Worm (Caenorhabditis elegans) whole organism, L3 larva: ENCODE data around the gene ceh-30.

Experiments
- ZK546.5 ChIP-seq: sonication (generic microtip); optimal IDR thresholded peaks from 2 replicates; lab custom pipeline; 2017; ENCODE audit warnings: missing biosample characterization, missing genetic modification characterization
- aly-2 ChIP-seq: fragments of 150-350 bp; optimal IDR thresholded peaks from 2 replicates; lab custom pipeline; 2014; ENCODE audit warnings: missing biosample characterization, missing genetic modification characterization
- ama-1 ChIP-seq: fragments of 150-350 bp; optimal IDR thresholded peaks from 2 replicates; lab custom pipeline; 2018
- ceh-16 ChIP-seq: sonication (generic microtip); optimal IDR thresholded peaks from 2 replicates; lab custom pipeline; 2017; ENCODE audit warnings: missing biosample characterization, missing genetic modification characterization
- ceh-28 ChIP-seq: fragments of 150-350 bp; optimal IDR thresholded peaks from 2 replicates; lab custom pipeline; 2014; ENCODE audit warnings: missing biosample characterization, missing genetic modification reagents, missing genetic modification characterization
- ceh-9 ChIP-seq: sonication (generic microtip); optimal IDR thresholded peaks from 2 replicates; lab custom pipeline; 2018; ENCODE audit warnings: missing biosample characterization, missing genetic modification characterization
- egl-27 ChIP-seq: sonication (generic microtip); optimal IDR thresholded peaks from 4 replicates; lab custom pipeline; 2017; ENCODE audit warnings: missing biosample characterization, missing genetic modification reagents, missing genetic modification characterization
- elt-1 ChIP-seq: fragments of 150-350 bp; optimal IDR thresholded peaks from 2 replicates; lab custom pipeline; 2014; ENCODE audit warnings: missing biosample characterization, missing genetic modification characterization
- elt-2 ChIP-seq: sonication (generic microtip); optimal IDR thresholded peaks from 2 replicates; lab custom pipeline; 2016; ENCODE audit warnings: missing genetic modification reagents, mild to moderate bottlenecking, missing genetic modification characterization, missing compliant biosample characterization
- elt-3 ChIP-seq, 3 experiments: fragments of 150-350 bp in 1 of 3; sonication (generic microtip) in 2 of 3; optimal IDR thresholded peaks; 2 replicates in 2 of 3; 4 replicates in 1 of 3; lab custom pipeline; 2014 to 2017; ENCODE audit warnings: missing biosample characterization in 3 of 3, missing genetic modification characterization in 3 of 3
- eor-1 ChIP-seq, 2 experiments: fragments of 150-350 bp; optimal IDR thresholded peaks; 2 replicates each; lab custom pipeline; 2014 to 2018; ENCODE audit warnings: missing biosample characterization in 2 of 2, missing genetic modification characterization in 2 of 2
- fkh-10 ChIP-seq: sonication (generic microtip); optimal IDR thresholded peaks from 2 replicates; lab custom pipeline; 2017; ENCODE audit warnings: missing biosample characterization, missing genetic modification reagents, missing genetic modification characterization
- fos-1 ChIP-seq: fragments of 150-350 bp; optimal IDR thresholded peaks from 2 replicates; lab custom pipeline; 2014; ENCODE audit warnings: missing biosample characterization, missing genetic modification characterization
- hmg-11 ChIP-seq: sonication (generic microtip); optimal IDR thresholded peaks from 2 replicates; lab custom pipeline; 2016; ENCODE audit warnings: missing genetic modification characterization, missing compliant biosample characterization
- jun-1 ChIP-seq: fragments of 150-350 bp; optimal IDR thresholded peaks from 2 replicates; lab custom pipeline; 2014; ENCODE audit warnings: missing biosample characterization, missing genetic modification reagents, missing genetic modification characterization
- lin-39 ChIP-seq: fragments of 150-350 bp; optimal IDR thresholded peaks from 2 replicates; lab custom pipeline; 2018; ENCODE audit warnings: missing biosample characterization, missing genetic modification reagents, missing genetic modification characterization
- mdl-1 ChIP-seq: fragments of 150-350 bp; optimal IDR thresholded peaks from 2 replicates; lab custom pipeline; 2014; ENCODE audit warnings: missing biosample characterization, missing genetic modification characterization
- mml-1 ChIP-seq: fragments of 150-350 bp; sonication (generic microtip); optimal IDR thresholded peaks from 3 replicates; lab custom pipeline; 2014; ENCODE audit warnings: missing biosample characterization, missing genetic modification characterization
- nfya-1 ChIP-seq: sonication (generic microtip); optimal IDR thresholded peaks from 2 replicates; lab custom pipeline; 2017; ENCODE audit warnings: missing genetic modification characterization, mild to moderate bottlenecking, missing compliant biosample characterization, antibody characterized with exemption, moderate library complexity; ENCODE audit not compliant: insufficient read depth
- nhr-11 ChIP-seq: fragments of 150-350 bp; optimal IDR thresholded peaks from 2 replicates; lab custom pipeline; 2014; ENCODE audit warnings: missing biosample characterization, missing genetic modification characterization
- nhr-23 ChIP-seq: fragments of 150-350 bp; optimal IDR thresholded peaks from 2 replicates; lab custom pipeline; 2014; ENCODE audit warnings: missing biosample characterization, missing genetic modification reagents, missing genetic modification characterization
- nhr-237 ChIP-seq: fragments of 150-350 bp; optimal IDR thresholded peaks from 2 replicates; lab custom pipeline; 2014; ENCODE audit warnings: missing biosample characterization, missing genetic modification characterization
- nhr-25 ChIP-seq: sonication (generic microtip); optimal IDR thresholded peaks from 2 replicates; lab custom pipeline; 2017; ENCODE audit warnings: missing biosample characterization, missing genetic modification characterization
- nhr-28 ChIP-seq: fragments of 150-350 bp; optimal IDR thresholded peaks from 2 replicates; lab custom pipeline; 2014; ENCODE audit warnings: missing biosample characterization, missing genetic modification characterization
- nhr-43 ChIP-seq: sonication (generic microtip); optimal IDR thresholded peaks from 2 replicates; lab custom pipeline; 2016; ENCODE audit warnings: mild to moderate bottlenecking, missing genetic modification characterization, missing compliant biosample characterization; ENCODE audit not compliant: poor library complexity, severe bottlenecking
- pha-4 ChIP-seq: fragments of 150-350 bp; optimal IDR thresholded peaks from 2 replicates; lab custom pipeline; 2014; ENCODE audit warnings: missing biosample characterization, missing genetic modification reagents, missing genetic modification characterization
- pqm-1 ChIP-seq: fragments of 150-350 bp; optimal IDR thresholded peaks from 2 replicates; lab custom pipeline; 2017; ENCODE audit warnings: missing biosample characterization, missing genetic modification characterization, inconsistent platforms
- sea-2 ChIP-seq: fragments of 150-350 bp; sonication (generic microtip); optimal IDR thresholded peaks from 4 replicates; lab custom pipeline; 2014; ENCODE audit warnings: missing biosample characterization, missing genetic modification reagents, missing genetic modification characterization
- skn-1 ChIP-seq: fragments of 150-350 bp; optimal IDR thresholded peaks from 2 replicates; lab custom pipeline; 2014; ENCODE audit warnings: missing biosample characterization, missing genetic modification characterization
- tbx-2 ChIP-seq: sonication (generic microtip); optimal IDR thresholded peaks from 2 replicates; lab custom pipeline; 2016; ENCODE audit warnings: mild to moderate bottlenecking, missing genetic modification characterization, missing compliant biosample characterization
- unc-39 ChIP-seq: sonication (generic microtip); optimal IDR thresholded peaks from 4 replicates; lab custom pipeline; 2017; ENCODE audit warnings: missing biosample characterization, missing genetic modification characterization
- ztf-11 ChIP-seq: fragments of 150-350 bp; optimal IDR thresholded peaks from 2 replicates; lab custom pipeline; 2014; ENCODE audit warnings: missing biosample characterization, missing genetic modification characterization
- ztf-4 ChIP-seq: fragments of 150-350 bp; optimal IDR thresholded peaks from 2 replicates; lab custom pipeline; 2014; ENCODE audit warnings: missing biosample characterization, missing genetic modification characterization

ceh-30 gene

ce11 chrX:3087245-3087644, 23.9 kb downstream of the ceh-30 start, which contains the start of gene F52E4.5:
TSS of gene F52E4.5 (minus strand) at chrX:3087345.
- TF ChIP-seq ceh-16 (no peak), mdl-1 (tag; lab: Kevin White, UChicago) (no peak), ceh-28 (tag; lab: Kevin White, UChicago) (no peak), nhr-23 (tag; lab: Kevin White, UChicago) (no peak), pqm-1 (tag; lab: Kevin White, UChicago) (no peak), lin-39 (tag; lab: Kevin White, UChicago) (no peak), fos-1 (tag; lab: Kevin White, UChicago) (no peak), eor-1 (tag; optimal IDR thresholded peaks at IDR 0.05; lab: Kevin White, UChicago) (no peak), elt-2 (no peak), ztf-4 (tag; lab: Kevin White, UChicago) (no peak), jun-1 (tag; lab: Kevin White, UChicago) (no peak), nhr-25 (tag; lab: Kevin White, UChicago) (no peak), ztf-11 (tag; lab: Kevin White, UChicago) (no peak), nhr-237 (no peak)

ce11 chrX:3087647-3088046, 24.3 kb downstream of the ceh-30 start:
- no peak for TF ChIP-seq unc-39
- peak; percentile 35 for TF ChIP-seq ceh-28 (tag; lab: Kevin White, UChicago)
- TF ChIP-seq pha-4: peak; percentile 27

- TF ChIP-seq ama-1 (lab: Kevin White, UChicago) (no peak), fkh-10 (no peak), elt-3 (tag; optimal IDR thresholded peaks at IDR 0.05; lab: Kevin White, UChicago) (no peak), jun-1 (tag; lab: Kevin White, UChicago) (no peak), nhr-23 (tag; lab: Kevin White, UChicago) (no peak), hmg-11 (tag; lab: Kevin White, UChicago) (no peak), sea-2 (GFP tag; lab: Kevin White, UChicago) (no peak)
Measured at ce11 chrX:3089423-3089822, 26.0 kb downstream of the ceh-30 start, which contains the start of gene pccb-1. TSS of gene pccb-1 (plus strand) at chrX:3089549.

ce11 chrX:3089894-3090414, 26.6 kb downstream of the ceh-30 start:
- TF ChIP-seq nhr-43: peak; percentile 6
- TF ChIP-seq lin-39 (tag; lab: Kevin White, UChicago): peak; percentile 93
- TF ChIP-seq jun-1 (tag; lab: Kevin White, UChicago): peak; percentile 16
- no peak for TF ChIP-seq skn-1 (tag; lab: Kevin White, UChicago)
- no peak for TF ChIP-seq ZK546.5
- no peak for TF ChIP-seq nhr-11 (tag; lab: Kevin White, UChicago)
- TF ChIP-seq nhr-28 (tag; lab: Kevin White, UChicago): no peak
- no peak for TF ChIP-seq fos-1 (tag; lab: Kevin White, UChicago)
- no peak for TF ChIP-seq aly-2
- TF ChIP-seq sea-2 (GFP tag; lab: Kevin White, UChicago): no peak
- no peak for TF ChIP-seq ceh-9 (tag; lab: Kevin White, UChicago)
- peak; percentile 19 for TF ChIP-seq mdl-1 (tag; lab: Kevin White, UChicago)
- peak; percentile 53 for TF ChIP-seq ceh-28 (tag; lab: Kevin White, UChicago)
- peak; percentile 93 for TF ChIP-seq elt-2
- peak; percentile 44 for TF ChIP-seq mml-1
- TF ChIP-seq nhr-23 (tag; lab: Kevin White, UChicago): no peak
- no peak for TF ChIP-seq unc-39
- no peak for TF ChIP-seq eor-1 (tag; optimal IDR thresholded peaks at IDR 0.05; lab: Kevin White, UChicago)
- peak; percentile 55 for TF ChIP-seq ama-1 (lab: Kevin White, UChicago)
- no peak for TF ChIP-seq egl-27 (tag; lab: Kevin White, UChicago)
- peak; percentile 45 for TF ChIP-seq pha-4
- TF ChIP-seq pqm-1 (tag; lab: Kevin White, UChicago): peak; percentile 75
- no peak for TF ChIP-seq nhr-25 (tag; lab: Kevin White, UChicago)
- TF ChIP-seq ztf-4 (tag; lab: Kevin White, UChicago): no peak
- TF ChIP-seq nfya-1 (tag; lab: Kevin White, UChicago): peak; percentile 43
- peak; percentile 24 for TF ChIP-seq tbx-2
- no peak for TF ChIP-seq nhr-237
- no peak for TF ChIP-seq elt-1 (tag; lab: Kevin White, UChicago)
